Fruit fly (Drosophila melanogaster) whole organism, adult: ENCODE data around the gene CG31997.
A peak's percentile ranks its signal among the peaks of the same experiment; 100 is the strongest.

Source experiments
- CG14711 ChIP-seq: fragments of 200-800 bp; sonication (Bioruptor generic); optimal IDR thresholded peaks from 2 replicates; lab custom pipeline; 2018; ENCODE audit warnings: missing biosample characterization, mild to moderate bottlenecking, missing genetic modification characterization, moderate library complexity
- CG5204 ChIP-seq: fragments of 200-800 bp; sonication (Bioruptor generic); optimal IDR thresholded peaks from 2 replicates; lab custom pipeline; 2016; ENCODE audit warnings: missing biosample characterization, missing genetic modification characterization
- Crg-1 ChIP-seq: fragments of 200-800 bp; sonication (Bioruptor generic); optimal IDR thresholded peaks from 2 replicates; lab custom pipeline; 2016; ENCODE audit warnings: missing biosample characterization, missing genetic modification characterization
- bab1 ChIP-seq: fragments of 200-800 bp; sonication (Bioruptor generic); optimal IDR thresholded peaks from 3 replicates; lab custom pipeline; 2019; ENCODE audit warnings: missing biosample characterization, mild to moderate bottlenecking, missing genetic modification characterization, moderate library complexity
- cnc ChIP-seq, 2 experiments: fragments of >200 bp; optimal IDR thresholded peaks; 2 replicates each; lab custom pipeline; 2017
- kay ChIP-seq: fragments of 200-800 bp; sonication (Bioruptor generic); peaks from one replicate; lab custom pipeline; 2016; ENCODE audit warnings: missing biosample characterization, missing genetic modification characterization, borderline replicate concordance
- tj ChIP-seq: fragments of 200-800 bp; sonication (Bioruptor generic); optimal IDR thresholded peaks from 3 replicates; lab custom pipeline; 2017; ENCODE audit warnings: missing biosample characterization, mild to moderate bottlenecking, missing genetic modification characterization, moderate library complexity

DNA sequence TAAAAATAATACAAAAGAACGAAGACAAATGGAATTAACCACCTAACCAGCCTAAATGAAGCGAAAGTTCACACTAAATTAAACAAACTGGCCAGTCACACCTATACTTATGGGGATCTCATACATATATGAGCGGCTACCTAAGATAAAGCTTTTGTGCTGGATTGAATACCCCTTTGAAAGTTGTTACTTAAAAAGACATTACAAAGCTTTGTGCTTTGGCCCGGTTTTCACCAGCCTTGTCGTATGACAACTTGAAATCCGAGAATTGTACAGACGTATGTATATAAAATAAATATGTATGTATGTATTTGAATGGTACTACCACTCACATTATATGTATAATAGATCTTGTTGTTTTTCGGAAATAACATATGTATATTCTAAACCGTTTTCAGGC is at the start of gene CG31997:
- TF ChIP-seq Crg-1 (GFP tag; lab: Kevin White, UChicago), result no peak
- TF ChIP-seq cnc (optimal IDR thresholded peaks at IDR 0.05; lab: Kevin White, UChicago), result no peak
- peak; percentile 16 for TF ChIP-seq kay (GFP tag; lab: Kevin White, UChicago)
- no peak for TF ChIP-seq bab1 (GFP tag; lab: Kevin White, UChicago)
- no peak for TF ChIP-seq CG5204
- TF ChIP-seq tj, result no peak
- TF ChIP-seq CG14711 (tag; lab: Kevin White, UChicago), result no peak
